Fruit fly (Drosophila melanogaster): ENCODE measurements around the gene Taf7.

The Taf7 gene

DNA sequence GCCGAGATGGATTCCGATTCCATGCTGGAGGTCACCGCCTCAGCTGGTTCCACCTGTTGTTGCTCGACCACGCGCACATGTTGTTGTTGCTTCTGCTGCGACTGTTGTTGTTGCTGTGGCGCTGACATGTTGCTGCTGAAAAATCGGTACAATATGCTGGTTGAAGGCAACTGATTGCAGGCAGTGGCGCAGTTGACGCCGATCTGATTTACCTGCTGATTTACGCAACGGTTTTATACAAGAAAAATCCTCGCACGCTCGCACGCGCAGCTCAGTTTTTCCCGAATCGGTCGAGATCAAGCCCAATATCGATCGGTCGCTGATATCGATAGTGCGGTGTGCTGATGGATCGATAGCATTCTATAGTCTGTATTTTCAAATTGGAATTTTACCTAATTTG is 4.3 kb downstream of the Taf7 start, which contains the start of gene Prat (continued):
- TF ChIP-seq CG34224 (GFP tag; IDR thresholded peaks at IDR 0.05; ENCODE audit: partially characterized antibody) (peak; percentile 76), Dref (GFP tag; IDR thresholded peaks at IDR 0.05) (peak; percentile 85), Fer3 (tag; optimal IDR thresholded peaks at IDR 0.05) (no peak), zen2 (GFP tag; IDR thresholded peaks at IDR 0.05; ENCODE audit: partially characterized antibody) (peak; percentile 35; the same call in 2 of the 3 replicates), prd (optimal IDR thresholded peaks at IDR 0.05) (no peak), prd (GFP tag; IDR thresholded peaks at IDR 0.05) (no peak), CG15601 (tag; optimal IDR thresholded peaks at IDR 0.05) (no peak), Dip3 (GFP tag; optimal IDR thresholded peaks at IDR 0.05) (no peak), CG17186 (GFP tag; optimal IDR thresholded peaks at IDR 0.05) (peak; percentile 46), CG1792 (GFP tag; optimal IDR thresholded peaks at IDR 0.05) (no peak), Side (GFP tag; optimal IDR thresholded peaks at IDR 0.05) (no peak), h (optimal IDR thresholded peaks at IDR 0.05) (no peak), NC2α (GFP tag; optimal IDR thresholded peaks at IDR 0.05) (no peak), CG14667 (GFP tag; IDR thresholded peaks at IDR 0.05) (no peak), danr (GFP tag; IDR thresholded peaks at IDR 0.05) (no peak), Adf1 (GFP tag; IDR thresholded peaks at IDR 0.05) (no peak; the same call in 1 of the 2 replicates), bigmax (GFP tag; optimal IDR thresholded peaks at IDR 0.05) (no peak), CG13624 (GFP tag; optimal IDR thresholded peaks at IDR 0.05) (peak; percentile 29), CrebB (tag; optimal IDR thresholded peaks at IDR 0.05) (no peak), ci (GFP tag; IDR thresholded peaks at IDR 0.05) (no peak), NC2β (GFP tag; optimal IDR thresholded peaks at IDR 0.05) (no peak), Fer1 (GFP tag; optimal IDR thresholded peaks at IDR 0.05) (peak; percentile 30), CG12744 (GFP tag; optimal IDR thresholded peaks at IDR 0.05) (no peak), CG17359 (tag; optimal IDR thresholded peaks at IDR 0.05) (no peak), CG16779 (GFP tag; IDR thresholded peaks at IDR 0.05) (no peak), CG7357 (GFP tag; IDR thresholded peaks at IDR 0.05) (no peak), esg (GFP tag; conservative IDR thresholded peaks at IDR 0.05) (no peak), gcm (GFP tag; optimal IDR thresholded peaks at IDR 0.05) (no peak), CG9932 (GFP tag; IDR thresholded peaks at IDR 0.05) (no peak), sc (optimal IDR thresholded peaks at IDR 0.05) (no peak), sc (GFP tag; optimal IDR thresholded peaks at IDR 0.05) (no peak), Mad (GFP tag; optimal IDR thresholded peaks at IDR 0.05) (no peak), Atf3 (GFP tag; optimal IDR thresholded peaks at IDR 0.05) (no peak), fd3F (GFP tag; optimal IDR thresholded peaks at IDR 0.05) (no peak), Aef1 (GFP tag; IDR thresholded peaks at IDR 0.05) (peak; percentile 31; the same call in 1 of the 3 replicates), crol (GFP tag; IDR thresholded peaks at IDR 0.05) (no peak), B-H1 (GFP tag; IDR thresholded peaks at IDR 0.05) (no peak), maf-S (GFP tag; optimal IDR thresholded peaks at IDR 0.05) (no peak), Ada2b (GFP tag; IDR thresholded peaks at IDR 0.05) (no peak), Sry-δ (GFP tag; optimal IDR thresholded peaks at IDR 0.05) (peak; percentile 65), kah (GFP tag; optimal IDR thresholded peaks at IDR 0.05) (peak; percentile 97), CG7556 (GFP tag; optimal IDR thresholded peaks at IDR 0.05) (no peak), HLH54F (GFP tag; optimal IDR thresholded peaks at IDR 0.05) (no peak), trh (GFP tag; optimal IDR thresholded peaks at IDR 0.05) (no peak), CG11696 (GFP tag; IDR thresholded peaks at IDR 0.05) (no peak), BEAF-32 (GFP tag; optimal IDR thresholded peaks at IDR 0.05) (peak; percentile 80), HHEX (GFP tag; optimal IDR thresholded peaks at IDR 0.05) (no peak), CG4617 (GFP tag; optimal IDR thresholded peaks at IDR 0.05; ENCODE audit: borderline replicate concordance) (peak; percentile 63), PHDP (tag; optimal IDR thresholded peaks at IDR 0.05) (no peak), E2f2 (GFP tag; IDR thresholded peaks at IDR 0.05) (peak; percentile 74), CG1024 (GFP tag; IDR thresholded peaks at IDR 0.05) (no peak), CG2712 (tag; optimal IDR thresholded peaks at IDR 0.05) (no peak), tap (tag; optimal IDR thresholded peaks at IDR 0.05) (no peak)

Measured in whole organism, embryonic.